Fruit fly (Drosophila melanogaster): Measurements from ENCODE around the gene fid.
A peak's percentile ranks its signal among the peaks of the same experiment; 100 is the strongest.

fid gene

DNA sequence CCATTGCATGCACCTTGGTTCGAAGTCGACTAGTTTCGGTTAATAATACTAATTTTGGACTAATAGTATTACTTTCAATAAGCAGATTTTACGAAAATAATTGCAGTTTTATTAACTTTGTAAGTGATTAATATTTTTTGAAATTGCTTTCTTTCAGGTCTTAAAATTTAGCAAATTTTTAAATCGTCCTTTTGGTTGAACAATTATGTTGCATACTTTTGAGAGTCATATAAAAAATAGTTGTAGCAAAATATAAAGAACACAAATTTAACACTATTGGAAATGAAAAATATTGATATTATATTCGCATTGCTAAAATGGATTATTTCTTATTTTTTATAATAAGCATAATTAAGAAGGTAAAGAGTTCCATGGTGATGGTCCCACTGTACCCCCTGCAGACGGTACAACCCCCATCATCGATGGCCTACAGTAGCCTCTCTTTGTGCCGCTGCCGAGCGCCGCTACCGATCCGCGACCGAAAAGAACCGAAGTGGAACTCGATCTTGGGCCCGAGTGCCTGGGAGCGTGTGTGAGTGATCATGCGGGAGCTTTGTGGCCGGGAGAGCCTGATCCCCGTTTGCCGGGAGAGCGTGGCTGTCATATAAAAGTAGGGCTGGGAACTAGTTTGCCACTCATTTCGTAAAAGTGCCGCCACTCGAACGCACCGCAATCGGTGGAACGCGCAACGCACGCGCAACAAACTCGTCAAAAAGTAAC is 51.5 kb downstream of the fid start (continued):
- TF ChIP-seq CG10431 (GFP tag; optimal IDR thresholded peaks at IDR 0.05), result peak; percentile 85
- TF ChIP-seq CG14860 (GFP tag; IDR thresholded peaks at IDR 0.05; ENCODE audit: partially characterized antibody), result peak; percentile 49; the same call in 2 of the 3 replicates
- peak; percentile 91 for TF ChIP-seq CG11695 (GFP tag; IDR thresholded peaks at IDR 0.05)
- peak; percentile 83 for TF ChIP-seq CG3065 (GFP tag; optimal IDR thresholded peaks at IDR 0.05)
- peak; percentile 57 for TF ChIP-seq CG17912 (GFP tag; optimal IDR thresholded peaks at IDR 0.05)
- TF ChIP-seq cas (GFP tag; IDR thresholded peaks at IDR 0.05), result 0 out of 2 replicates have a peak, but pooled peaks have one; percentile 38
- peak; percentile 31 for TF ChIP-seq schlank (tag; optimal IDR thresholded peaks at IDR 0.05)
- TF ChIP-seq gcm (GFP tag; optimal IDR thresholded peaks at IDR 0.05), result peak; percentile 94
- no peak for TF ChIP-seq tna (GFP tag; IDR thresholded peaks at IDR 0.05; ENCODE audit: partially characterized antibody)
- TF ChIP-seq CG7928 (GFP tag; optimal IDR thresholded peaks at IDR 0.05), result peak; percentile 67
- peak; percentile 61 for TF ChIP-seq CG31224 (GFP tag; IDR thresholded peaks at IDR 0.05)
- TF ChIP-seq CG3838 (GFP tag; optimal IDR thresholded peaks at IDR 0.05), result peak; percentile 63
- TF ChIP-seq D19B (GFP tag; optimal IDR thresholded peaks at IDR 0.05), result peak; percentile 85
- TF ChIP-seq dmrt11E (tag; optimal IDR thresholded peaks at IDR 0.05), result peak; percentile 99
- TF ChIP-seq Vsx1 (GFP tag; optimal IDR thresholded peaks at IDR 0.05), result peak; percentile 94
- peak; percentile 82 for TF ChIP-seq CG6683 (GFP tag; optimal IDR thresholded peaks at IDR 0.05)
- TF ChIP-seq CG18262 (tag; optimal IDR thresholded peaks at IDR 0.05), result peak; percentile 99
- peak; percentile 82 for TF ChIP-seq caup (GFP tag; optimal IDR thresholded peaks at IDR 0.05; ENCODE audit: severe bottlenecking)
- TF ChIP-seq Doc2 (GFP tag; IDR thresholded peaks at IDR 0.05), result peak; percentile 73
- TF ChIP-seq dati (GFP tag; IDR thresholded peaks at IDR 0.05), result no peak
- peak; percentile 94 for TF ChIP-seq trem (tag; optimal IDR thresholded peaks at IDR 0.05)
- TF ChIP-seq gcm2 (GFP tag; optimal IDR thresholded peaks at IDR 0.05), result peak; percentile 15
- peak; percentile 75 for TF ChIP-seq ap (GFP tag; IDR thresholded peaks at IDR 0.05)
- peak; percentile 86 to 93 for TF ChIP-seq bsh (GFP tag; optimal IDR thresholded peaks at IDR 0.05)
- peak; percentile 71; the same call in 2 of the 3 replicates for TF ChIP-seq CG3726 (GFP tag; IDR thresholded peaks at IDR 0.05)
- peak; percentile 94 for TF ChIP-seq CG15269 (tag; optimal IDR thresholded peaks at IDR 0.05)
- TF ChIP-seq CG10959 (GFP tag; IDR thresholded peaks at IDR 0.05), result peak; percentile 71
- no peak for TF ChIP-seq hkb (optimal IDR thresholded peaks at IDR 0.05)
- peak; percentile 78 for TF ChIP-seq hkb (GFP tag; IDR thresholded peaks at IDR 0.05)
- no peak for TF ChIP-seq gfzf (GFP tag; optimal IDR thresholded peaks at IDR 0.05)
- peak; percentile 70 for TF ChIP-seq wdn (GFP tag; IDR thresholded peaks at IDR 0.05)
- TF ChIP-seq odd (GFP tag; optimal IDR thresholded peaks at IDR 0.05), result peak; percentile 97
- peak; percentile 57 for TF ChIP-seq jing (GFP tag; optimal IDR thresholded peaks at IDR 0.05)
- peak; percentile 92 for TF ChIP-seq CG4328 (GFP tag; optimal IDR thresholded peaks at IDR 0.05)
- TF ChIP-seq seq (GFP tag; IDR thresholded peaks at IDR 0.05), result peak; percentile 80
- TF ChIP-seq Mes4 (GFP tag; optimal IDR thresholded peaks at IDR 0.05), result peak; percentile 88
- TF ChIP-seq Ada2b (GFP tag; IDR thresholded peaks at IDR 0.05), result peak; percentile 85
- TF ChIP-seq psq (GFP tag; optimal IDR thresholded peaks at IDR 0.05), result peak; percentile 75
- TF ChIP-seq CG14667 (GFP tag; IDR thresholded peaks at IDR 0.05), result peak; percentile 81
- TF ChIP-seq vvl (GFP tag; IDR thresholded peaks at IDR 0.05), result peak; percentile 74
- peak; percentile 70 for TF ChIP-seq chn (GFP tag; optimal IDR thresholded peaks at IDR 0.05)
- TF ChIP-seq Usf (GFP tag; optimal IDR thresholded peaks at IDR 0.05), result peak; percentile 96
- TF ChIP-seq nerfin-2 (GFP tag; IDR thresholded peaks at IDR 0.05; ENCODE audit: partially characterized antibody), result no peak
- peak; percentile 69 for TF ChIP-seq ttk (GFP tag; IDR thresholded peaks at IDR 0.05)
- 0 out of 2 replicates have a peak, but pooled peaks have one; percentile 46 for TF ChIP-seq CG6272 (GFP tag; IDR thresholded peaks at IDR 0.05)
- TF ChIP-seq CG7271 (tag; optimal IDR thresholded peaks at IDR 0.05), result no peak
- peak; percentile 72 for TF ChIP-seq CG4730 (GFP tag; IDR thresholded peaks at IDR 0.05)
- TF ChIP-seq CG1832 (GFP tag; optimal IDR thresholded peaks at IDR 0.05), result no peak
- TF ChIP-seq Aef1 (GFP tag; IDR thresholded peaks at IDR 0.05), result peak; percentile 81
